Fruit fly (Drosophila melanogaster) whole organism, embryonic: ENCODE results near the gene CG6830.

Experiments used
- Atf6 ChIP-seq: fragments of 200-800 bp; sonication (Bioruptor generic); IDR thresholded peaks from 2 replicates; pipeline ENCODE4 v1.3.6; 2022; ENCODE audit warnings: missing biosample characterization, missing genetic modification characterization
- Bteb2 ChIP-seq: fragments of 200-800 bp; sonication (Bioruptor generic); optimal IDR thresholded peaks from 2 replicates; lab custom pipeline; 2016; ENCODE audit warnings: missing biosample characterization, missing genetic modification characterization
- CG10147 ChIP-seq: fragments of 200-800 bp; sonication (Bioruptor generic); optimal IDR thresholded peaks from 2 replicates; lab custom pipeline; 2019; ENCODE audit warnings: missing biosample characterization, mild to moderate bottlenecking, missing genetic modification characterization, moderate library complexity
- CG10959 ChIP-seq: fragments of 200-800 bp; sonication (Bioruptor generic); IDR thresholded peaks from 2 replicates; pipeline ENCODE4 v1.3.6; 2022; ENCODE audit warnings: missing biosample characterization, missing genetic modification characterization
- CG11085 ChIP-seq: fragments of 200-800 bp; sonication (Bioruptor generic); IDR thresholded peaks from 2 replicates; pipeline ENCODE4 v1.3.6; 2022; ENCODE audit warnings: missing biosample characterization, missing genetic modification characterization
- CG11093 ChIP-seq: fragments of 200-800 bp; sonication (Bioruptor generic); IDR thresholded peaks from 3 replicates; pipeline ENCODE4 v1.3.6; 2022; ENCODE audit warnings: missing biosample characterization, missing genetic modification characterization
- CG12769 ChIP-seq: fragments of 200-800 bp; sonication (Bioruptor generic); optimal IDR thresholded peaks from 2 replicates; lab custom pipeline; 2019; ENCODE audit warnings: missing biosample characterization, mild to moderate bottlenecking, missing genetic modification characterization, moderate library complexity
- CG13296 ChIP-seq: fragments of 200-800 bp; sonication (Bioruptor generic); optimal IDR thresholded peaks from 3 replicates; lab custom pipeline; 2018; ENCODE audit warnings: missing biosample characterization, mild to moderate bottlenecking, missing genetic modification characterization
- CG14965 ChIP-seq: fragments of 200-800 bp; sonication (Bioruptor generic); optimal IDR thresholded peaks from 2 replicates; lab custom pipeline; 2016; ENCODE audit warnings: missing biosample characterization, missing genetic modification characterization, borderline replicate concordance
- CG1529 ChIP-seq: fragments of 200-800 bp; sonication (Bioruptor generic); optimal IDR thresholded peaks from 3 replicates; lab custom pipeline; 2018; ENCODE audit warnings: missing biosample characterization, missing genetic modification characterization
- CG16779 ChIP-seq: fragments of 200-800 bp; sonication (Bioruptor generic); IDR thresholded peaks from 2 replicates; pipeline ENCODE4 v1.3.6; 2022; ENCODE audit warnings: missing biosample characterization, missing genetic modification characterization
- CG17912 ChIP-seq: fragments of 200-800 bp; sonication (Bioruptor generic); optimal IDR thresholded peaks from 2 replicates; lab custom pipeline; 2018; ENCODE audit warnings: missing biosample characterization, mild to moderate bottlenecking, missing genetic modification characterization
- CG2120 ChIP-seq: fragments of 200-800 bp; sonication (Bioruptor generic); optimal IDR thresholded peaks from 3 replicates; lab custom pipeline; 2016; ENCODE audit warnings: missing biosample characterization, missing genetic modification characterization
- CG2875 ChIP-seq: fragments of 200-800 bp; sonication (Bioruptor generic); optimal IDR thresholded peaks from 2 replicates; lab custom pipeline; 2017; ENCODE audit warnings: missing biosample characterization, mild to moderate bottlenecking, missing genetic modification characterization, missing genetic modification reagents
- CG31365 ChIP-seq: fragments of 200-800 bp; sonication (Bioruptor generic); optimal IDR thresholded peaks from 2 replicates; lab custom pipeline; 2018; ENCODE audit warnings: missing biosample characterization, mild to moderate bottlenecking, missing genetic modification characterization
- CG4328 ChIP-seq: fragments of 200-800 bp; sonication (Bioruptor generic); optimal IDR thresholded peaks from 3 replicates; lab custom pipeline; 2017; ENCODE audit warnings: missing biosample characterization, missing genetic modification reagents, missing genetic modification characterization
- CG7928 ChIP-seq: fragments of 200-800 bp; sonication (Bioruptor generic); optimal IDR thresholded peaks from 2 replicates; lab custom pipeline; 2017; ENCODE audit warnings: missing biosample characterization, mild to moderate bottlenecking, missing genetic modification characterization
- CG9876 ChIP-seq: fragments of 200-800 bp; sonication (Bioruptor generic); optimal IDR thresholded peaks from 2 replicates; lab custom pipeline; 2016; ENCODE audit warnings: missing biosample characterization, missing genetic modification characterization
- CHES-1-like ChIP-seq: fragments of 200-800 bp; sonication (Bioruptor generic); optimal IDR thresholded peaks from 2 replicates; lab custom pipeline; 2016; ENCODE audit warnings: missing biosample characterization, missing genetic modification characterization
- Camta ChIP-seq: fragments of 200-800 bp; sonication (Bioruptor generic); optimal IDR thresholded peaks from 2 replicates; lab custom pipeline; 2016; ENCODE audit warnings: missing biosample characterization, missing genetic modification characterization
- Deaf1 ChIP-seq: fragments of 200-800 bp; optimal IDR thresholded peaks from 3 replicates; lab custom pipeline; 2019; ENCODE audit warnings: missing biosample characterization, mild to moderate bottlenecking, missing genetic modification characterization, moderate library complexity
- E2f1 ChIP-seq: fragments of 200-800 bp; sonication (Bioruptor generic); IDR thresholded peaks from 2 replicates; pipeline ENCODE4 v1.3.6; 2022; ENCODE audit warnings: missing biosample characterization, missing genetic modification characterization
- Fer2 ChIP-seq: fragments of 200-800 bp; sonication (Bioruptor generic); optimal IDR thresholded peaks from 2 replicates; lab custom pipeline; 2018; ENCODE audit warnings: missing biosample characterization, mild to moderate bottlenecking, missing genetic modification characterization, moderate library complexity
- HHEX ChIP-seq: fragments of 200-800 bp; sonication (Bioruptor generic); optimal IDR thresholded peaks from 3 replicates; lab custom pipeline; 2017; ENCODE audit warnings: missing biosample characterization, mild to moderate bottlenecking, missing genetic modification characterization, missing genetic modification reagents
- HmgZ ChIP-seq: fragments of 200-800 bp; sonication (Bioruptor generic); optimal IDR thresholded peaks from 2 replicates; lab custom pipeline; 2018; ENCODE audit warnings: missing biosample characterization, mild to moderate bottlenecking, missing genetic modification characterization
- Lim3 ChIP-seq: fragments of 200-800 bp; sonication (Bioruptor generic); IDR thresholded peaks from 2 replicates; pipeline ENCODE4 v1.3.6; 2022; ENCODE audit warnings: missing biosample characterization, missing genetic modification characterization
- Lpt ChIP-seq: fragments of >200 bp; optimal IDR thresholded peaks from 2 replicates; lab custom pipeline; 2018; ENCODE audit warnings: missing biosample characterization, missing genetic modification characterization
- NK7.1 ChIP-seq: fragments of 200-800 bp; sonication (Bioruptor generic); optimal IDR thresholded peaks from 3 replicates; lab custom pipeline; 2016; ENCODE audit warnings: missing biosample characterization, missing genetic modification characterization
- Nf-YC ChIP-seq: fragments of 200-800 bp; optimal IDR thresholded peaks from 3 replicates; lab custom pipeline; 2019; ENCODE audit warnings: missing biosample characterization, mild to moderate bottlenecking, missing genetic modification characterization, moderate library complexity
- Pdp1 ChIP-seq, 2 experiments: fragments of 200-800 bp; sonication (Bioruptor generic); optimal IDR thresholded peaks; 3 replicates each; lab custom pipeline; 2016; ENCODE audit warnings: missing biosample characterization in 2 of 2, missing genetic modification characterization in 2 of 2, mild to moderate bottlenecking in 1 of 2, moderate library complexity in 1 of 2
- Stat92E ChIP-seq, 3 experiments: fragments of >200 bp in 2 of 3; fragments of 200-800 bp in 1 of 3; sonication (Bioruptor generic) in 1 of 3; optimal IDR thresholded peaks; 2 replicates each; lab custom pipeline; 2017 to 2019; ENCODE audit warnings: missing biosample characterization in 3 of 3, missing genetic modification characterization in 3 of 3, mild to moderate bottlenecking in 1 of 3, moderate library complexity in 1 of 3
- ato ChIP-seq: fragments of 200-800 bp; sonication (Bioruptor generic); IDR thresholded peaks from 2 replicates; pipeline ENCODE4 v1.3.6; 2022; ENCODE audit warnings: missing biosample characterization, missing genetic modification characterization; ENCODE audit not compliant: partially characterized antibody
- caup ChIP-seq: fragments of 200-800 bp; sonication (Bioruptor generic); optimal IDR thresholded peaks from 3 replicates; lab custom pipeline; 2017; ENCODE audit warnings: missing biosample characterization, mild to moderate bottlenecking, missing genetic modification characterization, moderate library complexity; ENCODE audit not compliant: severe bottlenecking
- danr ChIP-seq: fragments of 200-800 bp; sonication (Bioruptor generic); IDR thresholded peaks from 2 replicates; pipeline ENCODE4 v1.3.6; 2022; ENCODE audit warnings: missing biosample characterization, missing genetic modification characterization
- dpn ChIP-seq, 2 experiments: fragments of 200-800 bp; sonication (Bioruptor generic); optimal IDR thresholded peaks; 3 replicates each; lab custom pipeline; 2016; ENCODE audit warnings: missing biosample characterization in 2 of 2, missing genetic modification characterization in 2 of 2
- dysf ChIP-seq: fragments of 200-800 bp; sonication (Bioruptor generic); IDR thresholded peaks from 3 replicates; pipeline ENCODE4 v1.3.6; 2022; ENCODE audit warnings: missing biosample characterization, missing genetic modification characterization
- esg ChIP-seq: fragments of 200-800 bp; sonication (Bioruptor generic); conservative IDR thresholded peaks from 2 replicates; pipeline ENCODE4 v1.3.6; 2022; ENCODE audit warnings: missing biosample characterization, missing genetic modification characterization
- ewg ChIP-seq: fragments of 200-800 bp; sonication (Bioruptor generic); optimal IDR thresholded peaks from 3 replicates; lab custom pipeline; 2017; ENCODE audit warnings: mild to moderate bottlenecking, missing biosample characterization, missing genetic modification reagents, missing genetic modification characterization
- fd102C ChIP-seq: fragments of 200-800 bp; sonication (Bioruptor generic); optimal IDR thresholded peaks from 2 replicates; lab custom pipeline; 2018; ENCODE audit warnings: missing biosample characterization, mild to moderate bottlenecking, missing genetic modification characterization, moderate library complexity
- kay ChIP-seq: fragments of 200-800 bp; sonication (Bioruptor generic); optimal IDR thresholded peaks from 2 replicates; lab custom pipeline; 2016; ENCODE audit warnings: missing biosample characterization, missing genetic modification characterization
- klu ChIP-seq: fragments of 200-800 bp; sonication (Bioruptor generic); IDR thresholded peaks from 2 replicates; pipeline ENCODE4 v1.3.6; 2022; ENCODE audit warnings: missing biosample characterization, missing genetic modification characterization
- pan ChIP-seq, 4 experiments: fragments of >200 bp in 3 of 4; fragments of 200-800 bp in 1 of 4; sonication (Bioruptor generic) in 1 of 4; optimal IDR thresholded peaks in 3 of 4; IDR thresholded peaks in 1 of 4; 2 replicates each; pipeline versions ENCODE4 v1.3.6 to Lab custom; 2017 to 2022; ENCODE audit warnings: missing biosample characterization in 2 of 4, missing genetic modification characterization in 2 of 4, mixed read lengths in 1 of 4
- pum ChIP-seq: fragments of 200-800 bp; sonication (Bioruptor generic); optimal IDR thresholded peaks from 2 replicates; lab custom pipeline; 2016; ENCODE audit warnings: missing biosample characterization, missing genetic modification characterization
- row ChIP-seq: fragments of 200-800 bp; sonication (Bioruptor generic); IDR thresholded peaks from 3 replicates; pipeline ENCODE4 v1.3.6; 2022; ENCODE audit warnings: missing biosample characterization, missing genetic modification characterization
- run ChIP-seq: fragments of 200-800 bp; sonication (Bioruptor generic); optimal IDR thresholded peaks from 3 replicates; lab custom pipeline; 2018; ENCODE audit warnings: missing biosample characterization, mild to moderate bottlenecking, missing genetic modification characterization
- salm ChIP-seq: fragments of 200-800 bp; sonication (Bioruptor generic); optimal IDR thresholded peaks from 2 replicates; lab custom pipeline; 2018; ENCODE audit warnings: missing biosample characterization, mild to moderate bottlenecking, missing genetic modification characterization
- sna ChIP-seq: fragments of 200-800 bp; sonication (Bioruptor generic); IDR thresholded peaks from 2 replicates; pipeline ENCODE4 v1.3.6; 2022; ENCODE audit warnings: missing biosample characterization, missing genetic modification characterization; ENCODE audit not compliant: partially characterized antibody
- stwl ChIP-seq: fragments of 200-800 bp; sonication (Bioruptor generic); optimal IDR thresholded peaks from 3 replicates; lab custom pipeline; 2018; ENCODE audit warnings: missing biosample characterization, mild to moderate bottlenecking, missing genetic modification characterization, moderate library complexity

Gene CG6830

dm6 chr3R:11656614-11657216, 27.4 kb downstream of the CG6830 start (continued):
- TF ChIP-seq Atf6 (GFP tag; lab: Robert Waterston, UW) (peak; percentile 97), CG4328 (peak; percentile 76), pan (optimal IDR thresholded peaks at IDR 0.05; lab: Kevin White, UChicago) (no peak), pan (GFP tag; optimal IDR thresholded peaks at IDR 0.05 in 1 of 2, IDR thresholded peaks at IDR 0.05 in 1 of 2) (peak in 1 of 2 experiments; percentile 98), CG14965 (GFP tag; lab: Kevin White, UChicago) (peak; percentile 66), CG12769 (tag; lab: Kevin White, UChicago) (peak; percentile 96), CG1529 (peak; percentile 93), row (peak; percentile 97), CHES-1-like (peak; percentile 92), ato (GFP tag; lab: Robert Waterston, UW) (no peak), CG16779 (peak; percentile 95), salm (tag; lab: Kevin White, UChicago) (peak; percentile 94), CG31365 (peak; percentile 87), Stat92E (GFP tag; optimal IDR thresholded peaks at IDR 0.05; lab: Kevin White, UChicago) (peak in 1 of 3 experiments; percentile 71), run (tag; lab: Kevin White, UChicago) (peak; percentile 89), klu (GFP tag; lab: Robert Waterston, UW) (peak; percentile 93), Nf-YC (tag; lab: Kevin White, UChicago) (peak; percentile 73), NK7.1 (GFP tag; lab: Kevin White, UChicago) (peak; percentile 91), E2f1 (peak; percentile 97), HHEX (peak; percentile 97), danr (GFP tag; lab: Robert Waterston, UW) (peak; percentile 92), dpn (GFP tag; optimal IDR thresholded peaks at IDR 0.05; lab: Kevin White, UChicago) (peak; percentile 96 to 97), Bteb2 (GFP tag; lab: Kevin White, UChicago) (peak; percentile 96), ewg (GFP tag; lab: Kevin White, UChicago) (peak; percentile 87), caup (GFP tag; lab: Kevin White, UChicago) (peak; percentile 96), CG7928 (peak; percentile 78), Deaf1 (tag; lab: Kevin White, UChicago) (peak; percentile 80), fd102C (GFP tag; lab: Kevin White, UChicago) (peak; percentile 56), Lim3 (GFP tag; lab: Robert Waterston, UW) (peak; percentile 89), CG9876 (peak; percentile 86), stwl (tag; lab: Kevin White, UChicago) (peak; percentile 37), Fer2 (tag; lab: Kevin White, UChicago) (peak; percentile 83), HmgZ (tag; lab: Kevin White, UChicago) (peak; percentile 96), CG10959 (GFP tag; lab: Robert Waterston, UW) (peak; percentile 90), pum (GFP tag; lab: Kevin White, UChicago) (peak; percentile 93), Camta (peak; percentile 95), CG13296 (GFP tag; lab: Kevin White, UChicago) (peak; percentile 94), esg (GFP tag; lab: Robert Waterston, UW) (peak; percentile 96), CG10147 (GFP tag; lab: Kevin White, UChicago) (peak; percentile 96), CG11085 (GFP tag; lab: Robert Waterston, UW) (peak; percentile 94), CG2875 (GFP tag; lab: Kevin White, UChicago) (peak; percentile 90), sna (no peak), dysf (GFP tag; lab: Robert Waterston, UW) (peak; percentile 98), kay (GFP tag; lab: Kevin White, UChicago) (peak; percentile 87), Pdp1 (GFP tag; optimal IDR thresholded peaks at IDR 0.05; lab: Kevin White, UChicago) (peak; percentile 95 to 97), CG17912 (GFP tag; lab: Kevin White, UChicago) (peak; percentile 41), Lpt (no peak), CG11093 (GFP tag; lab: Robert Waterston, UW) (peak; percentile 90), CG2120 (GFP tag; lab: Kevin White, UChicago) (peak; percentile 98)
